Worm (Caenorhabditis elegans) whole organism, L2 larva: ENCODE measurements around the gene dnj-5.
A peak's percentile ranks its signal among the peaks of the same experiment; 100 is the strongest.
"Not testable (repeated sequence)": the region's sequence is repeated elsewhere in the genome, so short reads cannot be mapped to it uniquely, and the experiment has no call there.

Experiments
- C34F6.9 ChIP-seq: fragments of 150-350 bp; optimal IDR thresholded peaks from 2 replicates; lab custom pipeline; 2014; ENCODE audit warnings: missing biosample characterization, missing genetic modification characterization
- F13H6.1 ChIP-seq: sonication (generic microtip); optimal IDR thresholded peaks from 2 replicates; lab custom pipeline; 2016; ENCODE audit warnings: missing genetic modification characterization, missing compliant biosample characterization
- R02D3.7 ChIP-seq: fragments of 150-350 bp; optimal IDR thresholded peaks from 2 replicates; lab custom pipeline; 2014; ENCODE audit warnings: missing biosample characterization, missing genetic modification characterization
- Y55F3AM.14 ChIP-seq: fragments of 200-800 bp; sonication (Bioruptor generic); optimal IDR thresholded peaks from 2 replicates; lab custom pipeline; 2018; ENCODE audit warnings: mild to moderate bottlenecking, missing genetic modification characterization, missing compliant biosample characterization
- ZK546.5 ChIP-seq: sonication (generic microtip); optimal IDR thresholded peaks from 2 replicates; lab custom pipeline; 2017; ENCODE audit warnings: missing biosample characterization, missing genetic modification characterization
- alr-1 ChIP-seq: fragments of 150-350 bp; optimal IDR thresholded peaks from 2 replicates; lab custom pipeline; 2014; ENCODE audit warnings: missing biosample characterization, missing genetic modification characterization
- aly-2 ChIP-seq: fragments of 150-350 bp; optimal IDR thresholded peaks from 2 replicates; lab custom pipeline; 2014; ENCODE audit warnings: missing biosample characterization, missing genetic modification characterization
- ama-1 ChIP-seq: fragments of 150-350 bp; optimal IDR thresholded peaks from 2 replicates; lab custom pipeline; 2018; ENCODE audit warnings: inconsistent platforms
- blmp-1 ChIP-seq: sonication (generic microtip); optimal IDR thresholded peaks from 2 replicates; lab custom pipeline; 2017; ENCODE audit warnings: missing genetic modification characterization, mild to moderate bottlenecking, missing compliant biosample characterization, antibody characterized with exemption, moderate library complexity; ENCODE audit not compliant: insufficient read depth
- ceh-16 ChIP-seq: fragments of 150-350 bp; optimal IDR thresholded peaks from 2 replicates; lab custom pipeline; 2014; ENCODE audit warnings: missing biosample characterization, missing genetic modification characterization
- ceh-82 ChIP-seq: fragments of 150-350 bp; optimal IDR thresholded peaks from 2 replicates; lab custom pipeline; 2014; ENCODE audit warnings: missing biosample characterization, missing genetic modification characterization
- egl-27 ChIP-seq: sonication (generic microtip); optimal IDR thresholded peaks from 3 replicates; lab custom pipeline; 2017; ENCODE audit warnings: missing biosample characterization, missing genetic modification reagents, missing genetic modification characterization
- elt-1 ChIP-seq: fragments of 150-350 bp; optimal IDR thresholded peaks from 2 replicates; lab custom pipeline; 2014; ENCODE audit warnings: missing biosample characterization, missing genetic modification characterization
- fos-1 ChIP-seq: fragments of 150-350 bp; optimal IDR thresholded peaks from 2 replicates; lab custom pipeline; 2014; ENCODE audit warnings: missing biosample characterization, missing genetic modification characterization
- lin-11 ChIP-seq: fragments of 150-350 bp; sonication (generic microtip); optimal IDR thresholded peaks from 2 replicates; lab custom pipeline; 2014; ENCODE audit warnings: missing biosample characterization, missing genetic modification characterization, inconsistent platforms, mixed read lengths
- lsy-2 ChIP-seq, 2 experiments: fragments of 150-350 bp in 1 of 2; sonication (generic microtip) in 1 of 2; optimal IDR thresholded peaks; 2 replicates each; lab custom pipeline; 2014 to 2017; ENCODE audit warnings: missing biosample characterization in 2 of 2, missing genetic modification characterization in 2 of 2
- mbf-1 ChIP-seq: sonication (generic microtip); optimal IDR thresholded peaks from 2 replicates; lab custom pipeline; 2017; ENCODE audit warnings: missing biosample characterization, missing genetic modification characterization
- nhr-11 ChIP-seq: fragments of 150-350 bp; optimal IDR thresholded peaks from 2 replicates; lab custom pipeline; 2014; ENCODE audit warnings: missing biosample characterization, missing genetic modification characterization
- nhr-12 ChIP-seq: fragments of 150-350 bp; optimal IDR thresholded peaks from 2 replicates; lab custom pipeline; 2014; ENCODE audit warnings: missing biosample characterization, missing genetic modification characterization
- nhr-129 ChIP-seq: fragments of 150-350 bp; optimal IDR thresholded peaks from 2 replicates; lab custom pipeline; 2014; ENCODE audit warnings: missing biosample characterization, missing genetic modification characterization
- nhr-21 ChIP-seq: fragments of 150-350 bp; optimal IDR thresholded peaks from 2 replicates; lab custom pipeline; 2014; ENCODE audit warnings: missing biosample characterization, missing genetic modification characterization
- nhr-23 ChIP-seq: fragments of 150-350 bp; optimal IDR thresholded peaks from 2 replicates; lab custom pipeline; 2014; ENCODE audit warnings: missing biosample characterization, missing genetic modification reagents, missing genetic modification characterization
- nhr-25 ChIP-seq: fragments of 150-350 bp; sonication (generic microtip); optimal IDR thresholded peaks from 3 replicates; lab custom pipeline; 2014; ENCODE audit warnings: missing biosample characterization, missing genetic modification characterization
- peb-1 ChIP-seq: fragments of 150-350 bp; optimal IDR thresholded peaks from 2 replicates; lab custom pipeline; 2014; ENCODE audit warnings: missing biosample characterization, missing genetic modification characterization
- sem-4 ChIP-seq: fragments of 150-350 bp; optimal IDR thresholded peaks from 2 replicates; lab custom pipeline; 2014; ENCODE audit warnings: missing biosample characterization, missing genetic modification reagents, missing genetic modification characterization
- skn-1 ChIP-seq: sonication (generic microtip); optimal IDR thresholded peaks from 2 replicates; lab custom pipeline; 2017; ENCODE audit warnings: missing biosample characterization, missing genetic modification characterization
- sma-3 ChIP-seq: sonication (generic microtip); optimal IDR thresholded peaks from 2 replicates; lab custom pipeline; 2016; ENCODE audit warnings: missing genetic modification reagents, missing genetic modification characterization, missing compliant biosample characterization
- sma-9 ChIP-seq, 2 experiments: fragments of 150-350 bp in 1 of 2; sonication (generic microtip) in 1 of 2; optimal IDR thresholded peaks; 2 replicates each; lab custom pipeline; 2014 to 2016; ENCODE audit warnings: missing genetic modification characterization in 2 of 2, mild to moderate bottlenecking in 1 of 2, missing biosample characterization in 1 of 2, missing compliant biosample characterization in 1 of 2, missing genetic modification reagents in 1 of 2, moderate library complexity in 1 of 2
- snpc-4 ChIP-seq: fragments of 150-350 bp; optimal IDR thresholded peaks from 2 replicates; lab custom pipeline; 2014; ENCODE audit warnings: missing biosample characterization, missing genetic modification characterization
- unc-55 ChIP-seq: fragments of 150-350 bp; sonication (generic microtip); optimal IDR thresholded peaks from 3 replicates; lab custom pipeline; 2014; ENCODE audit warnings: missing biosample characterization, missing genetic modification reagents, missing genetic modification characterization
- unc-62 ChIP-seq: fragments of 150-350 bp; optimal IDR thresholded peaks from 2 replicates; lab custom pipeline; 2014; ENCODE audit warnings: missing biosample characterization, missing genetic modification reagents, missing genetic modification characterization
- zag-1 ChIP-seq: fragments of 150-350 bp; optimal IDR thresholded peaks from 2 replicates; lab custom pipeline; 2014; ENCODE audit warnings: missing biosample characterization, missing genetic modification characterization
- ztf-11 ChIP-seq: sonication (generic microtip); optimal IDR thresholded peaks from 2 replicates; lab custom pipeline; 2017; ENCODE audit warnings: missing biosample characterization, missing genetic modification characterization
- ztf-4 ChIP-seq: fragments of 150-350 bp; optimal IDR thresholded peaks from 2 replicates; lab custom pipeline; 2014; ENCODE audit warnings: missing biosample characterization, missing genetic modification characterization

The dnj-5 gene

ce11 chrII:6858201-6858600, at the start of gene dnj-5:
Gene dnj-5, minus strand, starts transcription at chrII:6858301.
- TF ChIP-seq R02D3.7 (tag; lab: Kevin White, UChicago), result no peak
- no peak for TF ChIP-seq alr-1 (tag; lab: Kevin White, UChicago)
- no peak for TF ChIP-seq F13H6.1 (tag; lab: Kevin White, UChicago)
- no peak for TF ChIP-seq ceh-82 (tag; lab: Kevin White, UChicago)
- TF ChIP-seq ztf-4, result no peak
- no peak for TF ChIP-seq nhr-25 (tag; lab: Kevin White, UChicago)
- no peak for TF ChIP-seq peb-1 (tag; lab: Kevin White, UChicago)
- no peak for TF ChIP-seq nhr-23 (tag; lab: Kevin White, UChicago)
- TF ChIP-seq nhr-12 (tag; lab: Kevin White, UChicago), result no peak
- TF ChIP-seq elt-1 (tag; lab: Kevin White, UChicago), result no peak
- TF ChIP-seq, all 48 proteins: peak for 0

- not testable (repeated sequence) for TF ChIP-seq Y55F3AM.14 (GFP tag; lab: Kevin White, UChicago); mbf-1 (tag; lab: Kevin White, UChicago); nhr-23 (tag; lab: Kevin White, UChicago)
Measured at ce11 chrII:6907657-6908056, 49.6 kb upstream of the dnj-5 start, which contains the start of gene B0252.3. Gene B0252.3, minus strand, starts transcription at chrII:6907757.

ce11 chrII:6901795-6902194, 43.7 kb upstream of the dnj-5 start, which contains the start of gene psmd-9:
Gene psmd-9, plus strand, starts transcription at chrII:6902095.
- TF ChIP-seq sma-9 (GFP tag; optimal IDR thresholded peaks at IDR 0.05; lab: Kevin White, UChicago) (no peak), sma-9 (tag; optimal IDR thresholded peaks at IDR 0.05; lab: Kevin White, UChicago) (no peak), aly-2 (tag; lab: Kevin White, UChicago) (no peak), egl-27 (tag; lab: Kevin White, UChicago) (no peak), snpc-4 (tag; lab: Kevin White, UChicago) (no peak)

- TF ChIP-seq skn-1 (no peak), sma-3 (GFP tag; lab: Kevin White, UChicago) (no peak), sem-4 (tag; lab: Kevin White, UChicago) (no peak), F13H6.1 (tag; lab: Kevin White, UChicago) (no peak), ceh-16 (tag; lab: Kevin White, UChicago) (no peak), blmp-1 (tag; lab: Kevin White, UChicago) (no peak), ama-1 (no peak), nhr-21 (tag; lab: Kevin White, UChicago) (no peak), ZK546.5 (tag; lab: Kevin White, UChicago) (no peak), sma-9 (GFP tag; optimal IDR thresholded peaks at IDR 0.05; lab: Kevin White, UChicago) (no peak), sma-9 (tag; optimal IDR thresholded peaks at IDR 0.05; lab: Kevin White, UChicago) (no peak), C34F6.9 (tag; lab: Kevin White, UChicago) (no peak), unc-62 (GFP tag; lab: Kevin White, UChicago) (no peak), fos-1 (tag; lab: Kevin White, UChicago) (no peak), lsy-2 (tag; optimal IDR thresholded peaks at IDR 0.05; lab: Kevin White, UChicago) (no peak), elt-1 (tag; lab: Kevin White, UChicago) (no peak), zag-1 (tag; lab: Kevin White, UChicago) (no peak), lin-11 (tag; lab: Kevin White, UChicago) (no peak), egl-27 (tag; lab: Kevin White, UChicago) (no peak)
Measured at ce11 chrII:6900708-6901107, 42.6 kb upstream of the dnj-5 start.

- TF ChIP-seq nhr-129 (no peak), fos-1 (tag; lab: Kevin White, UChicago) (peak; percentile 40), sma-3 (GFP tag; lab: Kevin White, UChicago) (peak; percentile 33), unc-55 (GFP tag; lab: Kevin White, UChicago) (peak; percentile 26), C34F6.9 (tag; lab: Kevin White, UChicago) (peak; percentile 23), ztf-11 (tag; lab: Kevin White, UChicago) (no peak), sma-9 (GFP tag; optimal IDR thresholded peaks at IDR 0.05; lab: Kevin White, UChicago) (peak; percentile 29), sma-9 (tag; optimal IDR thresholded peaks at IDR 0.05; lab: Kevin White, UChicago) (no peak), nhr-11 (tag; lab: Kevin White, UChicago) (no peak), lsy-2 (tag; optimal IDR thresholded peaks at IDR 0.05; lab: Kevin White, UChicago) (peak in 1 of 2 experiments; percentile 19)
Measured at ce11 chrII:6898017-6898779, 40.1 kb upstream of the dnj-5 start, which contains the start of gene hrpl-1. Gene hrpl-1, plus strand, starts transcription at chrII:6898729.
